Worm (Caenorhabditis elegans): Measurements from ENCODE around the gene cest-24.

DNA sequence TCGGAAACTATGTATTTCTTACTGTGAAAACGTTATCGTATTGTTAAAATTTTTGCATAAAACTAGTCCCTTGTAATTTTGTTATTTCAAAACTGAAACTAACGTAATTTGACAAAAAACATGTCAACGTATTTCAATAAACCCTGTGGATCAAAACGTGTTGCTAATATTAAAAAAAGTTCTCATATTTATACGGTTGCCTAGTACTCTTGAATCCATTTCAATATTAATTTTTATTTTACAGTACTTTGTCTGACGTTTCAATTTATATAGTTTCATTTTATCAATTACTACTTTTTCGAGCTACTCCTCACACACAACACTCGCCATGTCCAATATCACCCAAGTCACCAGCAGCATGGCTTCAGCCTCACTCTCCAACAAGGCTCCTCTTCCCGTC, 13.3 kb upstream of the cest-24 start, which contains the start of gene sago-1:
- no peak for TF ChIP-seq snpc-4 (tag; optimal IDR thresholded peaks at IDR 0.05)
- TF ChIP-seq mep-1 (tag; optimal IDR thresholded peaks at IDR 0.05), result no peak
- TF ChIP-seq ztf-11 (tag; optimal IDR thresholded peaks at IDR 0.05), result no peak
- no peak for TF ChIP-seq ces-1 (GFP tag; optimal IDR thresholded peaks at IDR 0.05)

Data from whole organism, mixed stage, embryonic.